Worm (Caenorhabditis elegans) whole organism, L3 larva: Measurements from ENCODE around the gene sru-17.

Experiments
- ama-1 ChIP-seq: fragments of 150-350 bp; optimal IDR thresholded peaks from 2 replicates; lab custom pipeline; 2018
- elt-3 ChIP-seq, 3 experiments: fragments of 150-350 bp in 1 of 3; sonication (generic microtip) in 2 of 3; optimal IDR thresholded peaks; 2 replicates in 2 of 3; 4 replicates in 1 of 3; lab custom pipeline; 2014 to 2017; ENCODE audit warnings: missing biosample characterization in 3 of 3, missing genetic modification characterization in 3 of 3
- nhr-12 ChIP-seq: fragments of 150-350 bp; optimal IDR thresholded peaks from 2 replicates; lab custom pipeline; 2014; ENCODE audit warnings: missing biosample characterization, missing genetic modification characterization
- nhr-237 ChIP-seq: fragments of 150-350 bp; optimal IDR thresholded peaks from 2 replicates; lab custom pipeline; 2014; ENCODE audit warnings: missing biosample characterization, missing genetic modification characterization
- unc-39 ChIP-seq: sonication (generic microtip); optimal IDR thresholded peaks from 4 replicates; lab custom pipeline; 2017; ENCODE audit warnings: missing biosample characterization, missing genetic modification characterization

ce11 chrIV:12463370-12463769 lies 42.1 kb upstream of the sru-17 start, which contains the start of gene C25G4.8:
- TF ChIP-seq elt-3 (tag; optimal IDR thresholded peaks at IDR 0.05; lab: Kevin White, UChicago) (no peak), nhr-237 (no peak), ama-1 (no peak), nhr-12 (tag; lab: Kevin White, UChicago) (no peak), unc-39 (tag; lab: Kevin White, UChicago) (no peak)
